Comparison of ENCODE assay signal across 1 fruit fly cellular context in the genomic region with DNA sequence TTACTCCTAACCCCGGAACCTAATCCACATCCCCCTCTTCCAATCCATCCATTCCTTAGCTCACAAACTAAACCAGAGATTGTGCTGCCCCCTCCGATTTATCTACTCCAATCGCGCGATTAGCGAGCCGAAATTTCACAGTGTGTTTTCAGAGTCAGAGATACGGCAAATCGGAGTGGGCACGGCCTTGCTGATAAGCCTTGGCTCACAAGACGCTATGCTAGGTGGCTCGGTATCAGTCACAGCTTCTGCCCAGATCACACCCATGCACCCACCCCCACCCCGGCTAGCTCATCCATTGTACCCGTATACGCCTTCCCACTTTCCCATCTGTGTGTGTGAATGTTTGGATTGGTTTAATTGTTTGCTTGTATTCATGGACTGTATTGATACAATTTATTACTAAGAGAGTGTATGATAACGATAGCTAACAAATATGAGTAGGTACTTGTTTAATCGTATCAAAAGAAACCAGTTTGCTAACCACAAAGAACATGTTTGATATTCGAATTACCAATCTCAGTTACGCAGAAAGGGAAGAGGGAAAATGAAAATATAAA.
TF ChIP-seq lines count a peak whose summit lies in the region.

No protein-coding gene starts in this region.

TF ChIP-seq in whole organism, embryonic, 481 proteins besides CTCF, POLR2A, EP300 and RAD21 (continued from another document):
- TF ChIP-seq GATAe (GFP tag; conservative IDR thresholded peaks at IDR 0.05; lab: Robert Waterston, UW) (peak; percentile 29; the same call in 1 of the 2 replicates), mirr (GFP tag; optimal IDR thresholded peaks at IDR 0.05; lab: Kevin White, UChicago) (peak; percentile 31), CG15479 (GFP tag; optimal IDR thresholded peaks at IDR 0.05; lab: Kevin White, UChicago) (peak; percentile 55), BtbVII (GFP tag; optimal IDR thresholded peaks at IDR 0.05; lab: Kevin White, UChicago) (no peak), CG3726 (GFP tag; IDR thresholded peaks at IDR 0.05; lab: Robert Waterston, UW) (no peak), Spps (tag; optimal IDR thresholded peaks at IDR 0.05; lab: Kevin White, UChicago) (no peak), exex (tag; optimal IDR thresholded peaks at IDR 0.05; lab: Kevin White, UChicago) (peak; percentile 60), H2.0 (GFP tag; IDR thresholded peaks at IDR 0.05; lab: Robert Waterston, UW) (no peak), dati (GFP tag; IDR thresholded peaks at IDR 0.05; lab: Robert Waterston, UW) (no peak), CG6813 (GFP tag; optimal IDR thresholded peaks at IDR 0.05; lab: Kevin White, UChicago) (peak; percentile 28), grn (GFP tag; optimal IDR thresholded peaks at IDR 0.05; lab: Kevin White, UChicago) (peak; percentile 44), Nf-YB (GFP tag; optimal IDR thresholded peaks at IDR 0.05; lab: Kevin White, UChicago) (no peak), cg (GFP tag; optimal IDR thresholded peaks at IDR 0.05; lab: Kevin White, UChicago) (peak; percentile 19), CG34376 (GFP tag; optimal IDR thresholded peaks at IDR 0.05; lab: Kevin White, UChicago) (peak; percentile 86), insv (GFP tag; optimal IDR thresholded peaks at IDR 0.05; lab: Kevin White, UChicago) (no peak), HmgZ (tag; optimal IDR thresholded peaks at IDR 0.05; lab: Kevin White, UChicago) (peak; percentile 17), PHDP (tag; optimal IDR thresholded peaks at IDR 0.05; lab: Kevin White, UChicago) (peak; percentile 12), HHEX (GFP tag; optimal IDR thresholded peaks at IDR 0.05; lab: Kevin White, UChicago) (no peak), CG8359 (GFP tag; optimal IDR thresholded peaks at IDR 0.05; lab: Kevin White, UChicago; ENCODE audit: borderline replicate concordance) (no peak), wek (GFP tag; optimal IDR thresholded peaks at IDR 0.05; lab: Kevin White, UChicago) (no peak), CG8944 (GFP tag; optimal IDR thresholded peaks at IDR 0.05; lab: Kevin White, UChicago) (no peak), B-H1 (GFP tag; IDR thresholded peaks at IDR 0.05; lab: Robert Waterston, UW) (no peak), CG31441 (GFP tag; IDR thresholded peaks at IDR 0.05; lab: Robert Waterston, UW) (no peak), CG1832 (GFP tag; optimal IDR thresholded peaks at IDR 0.05; lab: Kevin White, UChicago) (no peak), CG13894 (tag; optimal IDR thresholded peaks at IDR 0.05; lab: Kevin White, UChicago) (no peak), zfh2 (GFP tag; optimal IDR thresholded peaks at IDR 0.05; lab: Kevin White, UChicago) (no peak), CG32772 (GFP tag; IDR thresholded peaks at IDR 0.05; lab: Robert Waterston, UW) (no peak)
